Fruit fly (Drosophila melanogaster) Kc167 (cell line): ENCODE results near the gene CG17777.

Experiments
- Myc ChIP-seq: fragments of >200 bp; optimal IDR thresholded peaks from 2 replicates; lab custom pipeline; 2017; ENCODE audit warnings: missing external identifiers
- Sin3A ChIP-seq: fragments of >200 bp; optimal IDR thresholded peaks from 2 replicates; lab custom pipeline; 2018; ENCODE audit warnings: missing external identifiers
- h ChIP-seq: fragments of >200 bp; optimal IDR thresholded peaks from 3 replicates; lab custom pipeline; 2018; ENCODE audit warnings: missing external identifiers
- insv ChIP-seq: fragments of >200 bp; optimal IDR thresholded peaks from 3 replicates; lab custom pipeline; 2018; ENCODE audit warnings: missing external identifiers
- psq ChIP-seq: fragments of >200 bp; optimal IDR thresholded peaks from 2 replicates; lab custom pipeline; 2017; ENCODE audit warnings: missing external identifiers
- ttk ChIP-seq: sonication (Bioruptor generic); optimal IDR thresholded peaks from 2 replicates; lab custom pipeline; 2017; ENCODE audit warnings: missing external identifiers

The CG17777 gene

dm6 chrX:2188888-2189287 is 2.2 kb downstream of the CG17777 start, which contains the start of gene Mct1:
Gene Mct1 (plus strand): TSS chrX:2189188.
- TF ChIP-seq insv (lab: Kevin White, UChicago) (no peak), h (no peak)

dm6 chrX:2191896-2192295 is 5.2 kb downstream of the CG17777 start:
- TF ChIP-seq psq: no peak
- no peak for TF ChIP-seq ttk
- TF ChIP-seq Myc: no peak
- TF ChIP-seq h: no peak
- no peak for TF ChIP-seq Sin3A (lab: Kevin White, UChicago)
- TF ChIP-seq insv (lab: Kevin White, UChicago): no peak

- no peak for TF ChIP-seq Myc
- TF ChIP-seq insv (lab: Kevin White, UChicago): no peak
- no peak for TF ChIP-seq psq
- no peak for TF ChIP-seq ttk
- TF ChIP-seq h: no peak
- TF ChIP-seq Sin3A (lab: Kevin White, UChicago): no peak
Measured at dm6 chrX:2193158-2193557, 6.5 kb downstream of the CG17777 start.

dm6 chrX:2193809-2194207 is 7.2 kb downstream of the CG17777 start, which contains the start of gene CG14053:
Gene CG14053 (minus strand): TSS chrX:2193909.
- TF ChIP-seq Sin3A (lab: Kevin White, UChicago): no peak
- no peak for TF ChIP-seq insv (lab: Kevin White, UChicago)
- no peak for TF ChIP-seq Myc
- TF ChIP-seq psq: no peak
- no peak for TF ChIP-seq h
- no peak for TF ChIP-seq ttk

dm6 chrX:2194208-2195094 is 7.8 kb downstream of the CG17777 start:
- TF ChIP-seq h (no peak), insv (lab: Kevin White, UChicago) (no peak), Sin3A (lab: Kevin White, UChicago) (no peak), psq (no peak), ttk (no peak), Myc (no peak)

dm6 chrX:2196086-2196732 is 9.6 kb downstream of the CG17777 start:
- TF ChIP-seq h: no peak
- no peak for TF ChIP-seq Myc
- no peak for TF ChIP-seq psq

dm6 chrX:2197414-2198271 is 11.0 kb downstream of the CG17777 start:
- TF ChIP-seq insv (lab: Kevin White, UChicago) (no peak), Sin3A (lab: Kevin White, UChicago) (no peak), ttk (no peak), psq (no peak), h (no peak), Myc (no peak)

dm6 chrX:2198272-2198571 is 11.6 kb downstream of the CG17777 start:
- no peak for TF ChIP-seq h
- no peak for TF ChIP-seq psq
- TF ChIP-seq Sin3A (lab: Kevin White, UChicago): no peak

- TF ChIP-seq Myc (no peak), h (no peak), insv (lab: Kevin White, UChicago) (no peak)
Measured at dm6 chrX:2199303-2199702, 12.6 kb downstream of the CG17777 start.

- TF ChIP-seq Sin3A (lab: Kevin White, UChicago): no peak
- no peak for TF ChIP-seq psq
- no peak for TF ChIP-seq h
- TF ChIP-seq insv (lab: Kevin White, UChicago): no peak
- TF ChIP-seq Myc: no peak
- no peak for TF ChIP-seq ttk
Measured at dm6 chrX:2203766-2204165, 17.1 kb downstream of the CG17777 start, which contains the start of gene FarO. Gene FarO (minus strand): TSS chrX:2203866.

- no peak for TF ChIP-seq Sin3A (lab: Kevin White, UChicago)
- TF ChIP-seq psq: no peak
- no peak for TF ChIP-seq h
- TF ChIP-seq ttk: no peak
- no peak for TF ChIP-seq Myc
- TF ChIP-seq insv (lab: Kevin White, UChicago): no peak
Measured at dm6 chrX:2208641-2209241, 22.1 kb downstream of the CG17777 start.

dm6 chrX:2212327-2212820 is 25.7 kb downstream of the CG17777 start:
- TF ChIP-seq Sin3A (lab: Kevin White, UChicago) (no peak), h (no peak), Myc (no peak), ttk (no peak), insv (lab: Kevin White, UChicago) (no peak), psq (no peak)
